Worm (Caenorhabditis elegans) whole organism, dauer: ENCODE results near the gene R07B1.11.

ENCODE experiments used
- unc-62 ChIP-seq: sonication (generic microtip); optimal IDR thresholded peaks from 2 replicates; lab custom pipeline; 2017; ENCODE audit warnings: missing biosample characterization, missing genetic modification reagents, missing genetic modification characterization

Gene R07B1.11

ce11 chrX:9851745-9852330 is 4.9 kb upstream of the R07B1.11 start, which contains the start of gene lec-7:
Gene lec-7, plus strand, starts transcription at chrX:9852041.
- TF ChIP-seq unc-62, result no peak

ce11 chrX:9858069-9858468 is 1.4 kb downstream of the R07B1.11 start, which contains the start of gene scav-5:
Gene scav-5, plus strand, starts transcription at chrX:9858365.
- TF ChIP-seq unc-62, result no peak

ce11 chrX:9862916-9863624 is 6.4 kb downstream of the R07B1.11 start, which contains the start of the genes gst-36 and R07B1.5:
Gene gst-36, minus strand, starts transcription at chrX:9862960.
Gene R07B1.5, plus strand, starts transcription at chrX:9863580.
- TF ChIP-seq unc-62, result no peak

- TF ChIP-seq unc-62, result no peak
These were observed 9.6 kb downstream of the R07B1.11 start, which contains the start of gene R07B1.6 for ce11 chrX:9866355-9866754. Gene R07B1.6, plus strand, starts transcription at chrX:9866655.

- no peak for TF ChIP-seq unc-62
These were observed 12.1 kb downstream of the R07B1.11 start, which contains the start of gene R07B1.7 for ce11 chrX:9868820-9869219. Gene R07B1.7, plus strand, starts transcription at chrX:9869120.

ce11 chrX:9869522-9869921 is 12.8 kb downstream of the R07B1.11 start, which contains the start of gene R07B1.13:
Gene R07B1.13, plus strand, starts transcription at chrX:9869822.
- no peak for TF ChIP-seq unc-62

- no peak for TF ChIP-seq unc-62
These were observed 15.8 kb downstream of the R07B1.11 start, which contains the start of gene R07B1.8 for ce11 chrX:9872554-9872953. Gene R07B1.8, minus strand, starts transcription at chrX:9872654.

- TF ChIP-seq unc-62, result no peak
These were observed 20.4 kb downstream of the R07B1.11 start, which contains the start of gene R07B1.9 for ce11 chrX:9877117-9877516. Gene R07B1.9, plus strand, starts transcription at chrX:9877417.

ce11 chrX:9882112-9882511 is 25.4 kb downstream of the R07B1.11 start, which contains the start of gene glo-1:
Gene glo-1, minus strand, starts transcription at chrX:9882212.
- no peak for TF ChIP-seq unc-62

- no peak for TF ChIP-seq unc-62
These were observed 25.9 kb downstream of the R07B1.11 start for ce11 chrX:9882572-9882971.

ce11 chrX:9883837-9884324 is 27.2 kb downstream of the R07B1.11 start, which contains the start of gene mrp-4:
Gene mrp-4, plus strand, starts transcription at chrX:9884274.
- TF ChIP-seq unc-62, result no peak

- no peak for TF ChIP-seq unc-62
These were observed 35.6 kb downstream of the R07B1.11 start, which contains the start of gene F21G4.1 for ce11 chrX:9892323-9892722. Gene F21G4.1, minus strand, starts transcription at chrX:9892328.

- no peak for TF ChIP-seq unc-62
These were observed 36.4 kb downstream of the R07B1.11 start for ce11 chrX:9893069-9893468.

ce11 chrX:9894844-9895243 is 38.1 kb downstream of the R07B1.11 start, which contains the start of gene F21G4.3:
Gene F21G4.3, plus strand, starts transcription at chrX:9895144.
- TF ChIP-seq unc-62, result no peak

- TF ChIP-seq unc-62, result no peak
These were observed 42.9 kb downstream of the R07B1.11 start, which contains the start of gene phf-34 for ce11 chrX:9899426-9900131. Gene phf-34, minus strand, starts transcription at chrX:9899476.

ce11 chrX:9905840-9906239 is 49.1 kb downstream of the R07B1.11 start, which contains the start of gene F21G4.5:
Gene F21G4.5, plus strand, starts transcription at chrX:9906140.
- no peak for TF ChIP-seq unc-62
